Worm (Caenorhabditis elegans) whole organism, mixed stage, embryonic: ENCODE data around the gene R03A10.5.

Experiments
- M03D4.4 ChIP-seq: sonication (generic microtip); optimal IDR thresholded peaks from 2 replicates; lab custom pipeline; 2017; ENCODE audit warnings: mild to moderate bottlenecking, missing genetic modification characterization, missing compliant biosample characterization
- bed-3 ChIP-seq: fragments of 200-800 bp; sonication (Bioruptor generic); optimal IDR thresholded peaks from 3 replicates; lab custom pipeline; 2018; ENCODE audit warnings: mild to moderate bottlenecking, missing genetic modification characterization, moderate library complexity, missing compliant biosample characterization
- blmp-1 ChIP-seq: fragments of 150-350 bp; optimal IDR thresholded peaks from 2 replicates; lab custom pipeline; 2014; ENCODE audit warnings: missing biosample characterization, missing genetic modification characterization
- ceh-39 ChIP-seq: fragments of 150-350 bp; optimal IDR thresholded peaks from 2 replicates; lab custom pipeline; 2014; ENCODE audit warnings: missing biosample characterization, missing genetic modification characterization
- ceh-43 ChIP-seq: fragments of 200-800 bp; sonication (Bioruptor generic); optimal IDR thresholded peaks from 2 replicates; lab custom pipeline; 2018; ENCODE audit warnings: mild to moderate bottlenecking, missing genetic modification characterization, moderate library complexity, missing compliant biosample characterization
- ceh-83 ChIP-seq: fragments of 200-800 bp; sonication (Bioruptor generic); optimal IDR thresholded peaks from 2 replicates; lab custom pipeline; 2018; ENCODE audit warnings: mild to moderate bottlenecking, missing genetic modification characterization, missing compliant biosample characterization
- ces-1 ChIP-seq: fragments of 150-350 bp; optimal IDR thresholded peaks from 2 replicates; lab custom pipeline; 2014; ENCODE audit warnings: missing biosample characterization, missing genetic modification reagents, missing genetic modification characterization
- cnd-1 ChIP-seq: fragments of 200-800 bp; sonication (Bioruptor generic); optimal IDR thresholded peaks from 2 replicates; lab custom pipeline; 2018; ENCODE audit warnings: mild to moderate bottlenecking, missing genetic modification characterization, missing compliant biosample characterization
- elt-1 ChIP-seq: sonication (generic microtip); optimal IDR thresholded peaks from 2 replicates; lab custom pipeline; 2017; ENCODE audit warnings: missing genetic modification characterization, mild to moderate bottlenecking, missing compliant biosample characterization, antibody characterized with exemption, moderate library complexity, borderline replicate concordance; ENCODE audit not compliant: insufficient read depth
- elt-3 ChIP-seq: fragments of 150-350 bp; optimal IDR thresholded peaks from 2 replicates; lab custom pipeline; 2014; ENCODE audit warnings: missing biosample characterization, missing genetic modification characterization
- flh-1 ChIP-seq: fragments of 200-800 bp; sonication (Bioruptor generic); optimal IDR thresholded peaks from 2 replicates; lab custom pipeline; 2018; ENCODE audit warnings: mild to moderate bottlenecking, missing genetic modification characterization, moderate library complexity, missing compliant biosample characterization
- ham-2 ChIP-seq: fragments of 200-800 bp; sonication (Bioruptor generic); optimal IDR thresholded peaks from 2 replicates; lab custom pipeline; 2018; ENCODE audit warnings: mild to moderate bottlenecking, missing genetic modification characterization, missing compliant biosample characterization
- hlh-1 ChIP-seq: fragments of 150-350 bp; optimal IDR thresholded peaks from 2 replicates; lab custom pipeline; 2014; ENCODE audit warnings: missing biosample characterization, missing genetic modification reagents, missing genetic modification characterization
- lin-13 ChIP-seq: fragments of 150-350 bp; optimal IDR thresholded peaks from 2 replicates; lab custom pipeline; 2014; ENCODE audit warnings: missing biosample characterization, missing genetic modification characterization
- lin-32 ChIP-seq: fragments of 200-800 bp; sonication (Bioruptor generic); optimal IDR thresholded peaks from 2 replicates; lab custom pipeline; 2018; ENCODE audit warnings: mild to moderate bottlenecking, missing genetic modification characterization, missing compliant biosample characterization
- mab-5 ChIP-seq: fragments of 150-350 bp; optimal IDR thresholded peaks from 2 replicates; lab custom pipeline; 2014; ENCODE audit warnings: missing biosample characterization, missing genetic modification characterization
- mls-2 ChIP-seq: sonication (generic microtip); optimal IDR thresholded peaks from 2 replicates; lab custom pipeline; 2016; ENCODE audit warnings: mild to moderate bottlenecking, missing genetic modification characterization, moderate library complexity, missing compliant biosample characterization
- nhr-12 ChIP-seq: fragments of 150-350 bp; optimal IDR thresholded peaks from 2 replicates; lab custom pipeline; 2014; ENCODE audit warnings: missing biosample characterization, missing genetic modification characterization
- nhr-237 ChIP-seq: fragments of 150-350 bp; optimal IDR thresholded peaks from 2 replicates; lab custom pipeline; 2014; ENCODE audit warnings: missing biosample characterization, missing genetic modification characterization
- nhr-28 ChIP-seq: fragments of 150-350 bp; optimal IDR thresholded peaks from 2 replicates; lab custom pipeline; 2014; ENCODE audit warnings: missing biosample characterization, missing genetic modification characterization
- nhr-76 ChIP-seq: sonication (generic microtip); optimal IDR thresholded peaks from 2 replicates; lab custom pipeline; 2017; ENCODE audit warnings: missing biosample characterization, missing genetic modification characterization
- pha-4 ChIP-seq: fragments of 150-350 bp; optimal IDR thresholded peaks from 2 replicates; lab custom pipeline; 2018; ENCODE audit warnings: missing biosample characterization, missing genetic modification reagents, missing genetic modification characterization
- sem-2 ChIP-seq: fragments of 200-800 bp; sonication (Bioruptor generic); optimal IDR thresholded peaks from 2 replicates; lab custom pipeline; 2018; ENCODE audit warnings: mild to moderate bottlenecking, missing genetic modification characterization, missing compliant biosample characterization
- snpc-4 ChIP-seq: fragments of 150-350 bp; optimal IDR thresholded peaks from 2 replicates; lab custom pipeline; 2014; ENCODE audit warnings: missing biosample characterization, missing genetic modification characterization
- sptf-1 ChIP-seq: sonication (generic microtip); optimal IDR thresholded peaks from 2 replicates; lab custom pipeline; 2017; ENCODE audit warnings: mild to moderate bottlenecking, missing genetic modification characterization, moderate library complexity, missing compliant biosample characterization
- tbx-8 ChIP-seq: fragments of 200-800 bp; sonication (Bioruptor generic); optimal IDR thresholded peaks from 2 replicates; lab custom pipeline; 2018; ENCODE audit warnings: mild to moderate bottlenecking, missing genetic modification characterization, moderate library complexity, missing compliant biosample characterization
- unc-120 ChIP-seq: sonication (generic microtip); optimal IDR thresholded peaks from 2 replicates; lab custom pipeline; 2017; ENCODE audit warnings: missing genetic modification characterization, missing compliant biosample characterization; ENCODE audit not compliant: poor library complexity, severe bottlenecking
- unc-39 ChIP-seq: fragments of 150-350 bp; optimal IDR thresholded peaks from 2 replicates; lab custom pipeline; 2014; ENCODE audit warnings: missing biosample characterization, missing genetic modification characterization
- unc-62 ChIP-seq: fragments of 150-350 bp; optimal IDR thresholded peaks from 2 replicates; lab custom pipeline; 2014; ENCODE audit warnings: missing biosample characterization, missing genetic modification reagents, missing genetic modification characterization
- zip-8 ChIP-seq: fragments of 150-350 bp; optimal IDR thresholded peaks from 2 replicates; lab custom pipeline; 2014; ENCODE audit warnings: missing biosample characterization, missing genetic modification characterization

R03A10.5 gene

ce11 chrX:15446292-15446794 is at the start of gene R03A10.5:
Gene R03A10.5 (plus strand): TSS chrX:15446722.
- no peak for TF ChIP-seq bed-3 (GFP tag; lab: Kevin White, UChicago)
- no peak for TF ChIP-seq unc-62 (GFP tag; lab: Kevin White, UChicago)
- no peak for TF ChIP-seq cnd-1 (tag; lab: Kevin White, UChicago)
- TF ChIP-seq sptf-1, result no peak
- TF ChIP-seq ceh-83, result no peak
- TF ChIP-seq unc-39 (tag; lab: Kevin White, UChicago), result no peak
- TF ChIP-seq blmp-1 (tag; lab: Kevin White, UChicago), result no peak
- TF ChIP-seq ces-1 (GFP tag; lab: Kevin White, UChicago), result no peak
- no peak for TF ChIP-seq elt-3 (tag; lab: Kevin White, UChicago)
- no peak for TF ChIP-seq ham-2 (GFP tag; lab: Kevin White, UChicago)
- no peak for TF ChIP-seq pha-4 (tag; lab: Kevin White, UChicago)
- TF ChIP-seq sem-2 (GFP tag; lab: Kevin White, UChicago), result no peak
- TF ChIP-seq nhr-12, result no peak
- no peak for TF ChIP-seq M03D4.4
- TF ChIP-seq unc-120 (tag; lab: Kevin White, UChicago), result no peak
- no peak for TF ChIP-seq mab-5 (tag; lab: Kevin White, UChicago)
- TF ChIP-seq zip-8 (tag; lab: Kevin White, UChicago), result no peak
- TF ChIP-seq hlh-1 (tag; lab: Kevin White, UChicago), result no peak

ce11 chrX:15407631-15408030 is 38.9 kb upstream of the R03A10.5 start, which contains the start of gene psa-3:
Gene psa-3 (plus strand): TSS chrX:15407931.
- TF ChIP-seq sem-2 (GFP tag; lab: Kevin White, UChicago) (no peak), pha-4 (tag; lab: Kevin White, UChicago) (no peak), flh-1 (no peak), nhr-237 (no peak), lin-32 (GFP tag; lab: Kevin White, UChicago) (no peak), elt-3 (tag; lab: Kevin White, UChicago) (no peak), cnd-1 (tag; lab: Kevin White, UChicago) (no peak), lin-13 (tag; lab: Kevin White, UChicago) (no peak), hlh-1 (tag; lab: Kevin White, UChicago) (no peak), mab-5 (tag; lab: Kevin White, UChicago) (no peak), zip-8 (tag; lab: Kevin White, UChicago) (no peak), ceh-83 (no peak), ceh-43 (no peak), ces-1 (GFP tag; lab: Kevin White, UChicago) (no peak), unc-120 (tag; lab: Kevin White, UChicago) (no peak), M03D4.4 (no peak), snpc-4 (tag; lab: Kevin White, UChicago) (no peak), tbx-8 (GFP tag; lab: Kevin White, UChicago) (no peak), mls-2 (tag; lab: Kevin White, UChicago) (no peak)

ce11 chrX:15408577-15408976 is 37.9 kb upstream of the R03A10.5 start:
- TF ChIP-seq bed-3 (GFP tag; lab: Kevin White, UChicago) (no peak), tbx-8 (GFP tag; lab: Kevin White, UChicago) (no peak), ceh-39 (tag; lab: Kevin White, UChicago) (no peak), unc-120 (tag; lab: Kevin White, UChicago) (no peak), nhr-28 (tag; lab: Kevin White, UChicago) (no peak), sptf-1 (no peak), elt-3 (tag; lab: Kevin White, UChicago) (no peak)

- TF ChIP-seq ceh-83, result no peak
- TF ChIP-seq unc-39 (tag; lab: Kevin White, UChicago), result no peak
- no peak for TF ChIP-seq elt-1 (tag; lab: Kevin White, UChicago)
- TF ChIP-seq blmp-1 (tag; lab: Kevin White, UChicago), result no peak
- no peak for TF ChIP-seq sptf-1
- no peak for TF ChIP-seq ham-2 (GFP tag; lab: Kevin White, UChicago)
- no peak for TF ChIP-seq snpc-4 (tag; lab: Kevin White, UChicago)
- no peak for TF ChIP-seq zip-8 (tag; lab: Kevin White, UChicago)
- TF ChIP-seq nhr-28 (tag; lab: Kevin White, UChicago), result no peak
- no peak for TF ChIP-seq nhr-76 (tag; lab: Kevin White, UChicago)
- no peak for TF ChIP-seq nhr-12
- TF ChIP-seq lin-32 (GFP tag; lab: Kevin White, UChicago), result no peak
Observed at ce11 chrX:15415226-15415625, 31.3 kb upstream of the R03A10.5 start, which contains the start of gene pqn-36. Gene pqn-36 (minus strand): TSS chrX:15415493.
